Fruit fly (Drosophila melanogaster) whole organism, pupa: Measurements from ENCODE around the gene UbcE2H.

Experiments
- CG10348 ChIP-seq: fragments of 200-800 bp; sonication (Bioruptor generic); IDR thresholded peaks from 2 replicates; pipeline ENCODE4 v1.3.6; 2022; ENCODE audit warnings: missing biosample characterization, missing genetic modification characterization
- CG12605 ChIP-seq: fragments of 200-800 bp; sonication (Bioruptor generic); IDR thresholded peaks from 2 replicates; pipeline ENCODE4 v1.3.6; 2022; ENCODE audit warnings: missing biosample characterization, missing genetic modification characterization
- CG13204 ChIP-seq: fragments of 200-800 bp; sonication (Bioruptor generic); optimal IDR thresholded peaks from 2 replicates; lab custom pipeline; 2018; ENCODE audit warnings: missing biosample characterization, mild to moderate bottlenecking, missing genetic modification characterization, moderate library complexity
- CG14655 ChIP-seq: fragments of 200-800 bp; sonication (Bioruptor generic); optimal IDR thresholded peaks from 3 replicates; lab custom pipeline; 2017; ENCODE audit warnings: mild to moderate bottlenecking, missing biosample characterization, missing genetic modification reagents, missing genetic modification characterization
- CG15710 ChIP-seq: fragments of 200-800 bp; sonication (Bioruptor generic); optimal IDR thresholded peaks from 2 replicates; lab custom pipeline; 2018; ENCODE audit warnings: missing biosample characterization, mild to moderate bottlenecking, missing genetic modification characterization, moderate library complexity
- CG17806 ChIP-seq: fragments of 200-800 bp; sonication (Bioruptor generic); optimal IDR thresholded peaks from 2 replicates; lab custom pipeline; 2018; ENCODE audit warnings: missing biosample characterization, mild to moderate bottlenecking, missing genetic modification characterization, moderate library complexity
- CG32121 ChIP-seq: fragments of 200-800 bp; sonication (Bioruptor generic); IDR thresholded peaks from 2 replicates; pipeline ENCODE4 v1.3.6; 2022; ENCODE audit warnings: missing biosample characterization, missing genetic modification characterization
- CG34367 ChIP-seq: fragments of 200-800 bp; sonication (Bioruptor generic); optimal IDR thresholded peaks from 2 replicates; lab custom pipeline; 2018; ENCODE audit warnings: missing biosample characterization, mild to moderate bottlenecking, missing genetic modification characterization
- CG4496 ChIP-seq: fragments of 200-800 bp; sonication (Bioruptor generic); IDR thresholded peaks from 3 replicates; pipeline ENCODE4 v1.3.6; 2022; ENCODE audit warnings: missing biosample characterization, missing genetic modification characterization
- CG8159 ChIP-seq: fragments of 200-800 bp; sonication (Bioruptor generic); optimal IDR thresholded peaks from 3 replicates; lab custom pipeline; 2018; ENCODE audit warnings: missing biosample characterization, mild to moderate bottlenecking, missing genetic modification characterization, moderate library complexity
- CG8301 ChIP-seq: fragments of 200-800 bp; sonication (Bioruptor generic); optimal IDR thresholded peaks from 2 replicates; lab custom pipeline; 2018; ENCODE audit warnings: missing biosample characterization, mild to moderate bottlenecking, missing genetic modification characterization
- CG9948 ChIP-seq: fragments of 200-800 bp; sonication (Bioruptor generic); optimal IDR thresholded peaks from 2 replicates; lab custom pipeline; 2018; ENCODE audit warnings: missing biosample characterization, mild to moderate bottlenecking, missing genetic modification characterization, moderate library complexity
- D1 ChIP-seq: fragments of 200-800 bp; sonication (Bioruptor generic); optimal IDR thresholded peaks from 2 replicates; lab custom pipeline; 2018; ENCODE audit warnings: missing biosample characterization, mild to moderate bottlenecking, missing genetic modification characterization, moderate library complexity
- EcR ChIP-seq: fragments of 200-800 bp; sonication (Bioruptor generic); optimal IDR thresholded peaks from 3 replicates; lab custom pipeline; 2019; ENCODE audit warnings: missing biosample characterization, missing genetic modification characterization, mild to moderate bottlenecking, moderate library complexity, missing genetic modification reagents
- Ets98B ChIP-seq: fragments of 200-800 bp; sonication (Bioruptor generic); IDR thresholded peaks from 2 replicates; pipeline ENCODE4 v1.3.6; 2022; ENCODE audit warnings: missing biosample characterization, missing genetic modification characterization
- Pif1A ChIP-seq: fragments of 200-800 bp; sonication (Bioruptor generic); optimal IDR thresholded peaks from 3 replicates; lab custom pipeline; 2016; ENCODE audit warnings: missing biosample characterization, missing genetic modification characterization
- Pif1B ChIP-seq: fragments of 200-800 bp; sonication (Bioruptor generic); optimal IDR thresholded peaks from 3 replicates; lab custom pipeline; 2016; ENCODE audit warnings: missing biosample characterization, missing genetic modification characterization
- Snoo ChIP-seq: fragments of 200-800 bp; sonication (Bioruptor generic); optimal IDR thresholded peaks from 3 replicates; lab custom pipeline; 2017; ENCODE audit warnings: missing biosample characterization, mild to moderate bottlenecking, missing genetic modification characterization, inconsistent platforms
- fd96Ca ChIP-seq: fragments of 200-800 bp; sonication (Bioruptor generic); IDR thresholded peaks from 3 replicates; pipeline ENCODE4 v1.3.6; 2022; ENCODE audit warnings: missing biosample characterization, missing genetic modification characterization
- gl ChIP-seq: fragments of 200-800 bp; sonication (Bioruptor generic); optimal IDR thresholded peaks from 2 replicates; lab custom pipeline; 2018; ENCODE audit warnings: missing biosample characterization, mild to moderate bottlenecking, missing genetic modification characterization
- rn ChIP-seq: fragments of 200-800 bp; sonication (Bioruptor generic); IDR thresholded peaks from 2 replicates; pipeline ENCODE4 v1.3.6; 2022; ENCODE audit warnings: missing biosample characterization, missing genetic modification characterization

The UbcE2H gene

dm6 chrX:8057837-8058445 lies 35.9 kb downstream of the UbcE2H start:
- TF ChIP-seq CG4496 (GFP tag; lab: Robert Waterston, UW) (peak; percentile 6; the same call in 1 of the 3 replicates), CG8301 (tag; lab: Kevin White, UChicago) (no peak), gl (tag; lab: Kevin White, UChicago) (peak; percentile 6), Ets98B (GFP tag; lab: Robert Waterston, UW) (peak; percentile 7; the same call in 1 of the 2 replicates), CG10348 (no peak), Snoo (tag; lab: Kevin White, UChicago) (no peak), D1 (tag; lab: Kevin White, UChicago) (no peak), CG12605 (GFP tag; lab: Robert Waterston, UW) (peak; percentile 26), CG8159 (tag; lab: Kevin White, UChicago) (no peak), Pif1B (GFP tag; lab: Kevin White, UChicago) (no peak), EcR (no peak), rn (GFP tag; lab: Robert Waterston, UW) (no peak), CG9948 (tag; lab: Kevin White, UChicago) (no peak)

DNA sequence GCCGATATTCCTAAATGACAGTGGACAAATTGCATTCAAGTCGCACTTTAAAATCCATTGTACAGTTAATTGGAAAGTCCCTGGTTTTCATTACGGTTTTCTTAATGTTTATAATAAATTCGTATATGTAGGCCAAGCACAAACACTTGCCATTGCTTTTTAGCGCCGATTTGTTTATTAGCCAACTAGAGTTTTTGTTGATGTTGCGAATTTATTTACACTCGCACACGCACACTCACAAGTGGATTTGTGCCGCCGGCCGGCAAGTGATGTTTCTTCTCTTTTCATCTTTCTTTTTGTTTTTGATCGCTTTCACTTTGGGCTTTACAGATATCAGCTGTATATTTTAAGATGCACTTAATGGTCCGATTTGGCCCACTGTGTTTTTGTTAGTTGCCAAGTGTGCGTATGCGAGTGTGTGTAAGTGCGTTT lies 36.5 kb downstream of the UbcE2H start:
- TF ChIP-seq CG4496 (GFP tag; lab: Robert Waterston, UW) (peak; percentile 58; the same call in 1 of the 3 replicates), CG32121 (GFP tag; lab: Robert Waterston, UW) (peak; percentile 46; the same call in 1 of the 2 replicates), CG34367 (peak; percentile 56), CG13204 (GFP tag; lab: Kevin White, UChicago) (no peak), CG8159 (tag; lab: Kevin White, UChicago) (peak; percentile 80), Pif1B (GFP tag; lab: Kevin White, UChicago) (peak; percentile 42), CG15710 (peak; percentile 75), D1 (tag; lab: Kevin White, UChicago) (no peak), Snoo (tag; lab: Kevin White, UChicago) (peak; percentile 60), CG9948 (tag; lab: Kevin White, UChicago) (peak; percentile 76), CG14655 (GFP tag; lab: Kevin White, UChicago) (peak; percentile 87), EcR (no peak), rn (GFP tag; lab: Robert Waterston, UW) (peak; percentile 46; the same call in 1 of the 2 replicates), CG17806 (tag; lab: Kevin White, UChicago) (peak; percentile 61), CG10348 (no peak), fd96Ca (GFP tag; lab: Robert Waterston, UW) (peak; percentile 69; the same call in 2 of the 3 replicates), CG12605 (GFP tag; lab: Robert Waterston, UW) (no peak), CG8301 (tag; lab: Kevin White, UChicago) (peak; percentile 78), Pif1A (GFP tag; lab: Kevin White, UChicago) (peak; percentile 59), gl (tag; lab: Kevin White, UChicago) (no peak), Ets98B (GFP tag; lab: Robert Waterston, UW) (peak; percentile 7; the same call in 1 of the 2 replicates)

DNA sequence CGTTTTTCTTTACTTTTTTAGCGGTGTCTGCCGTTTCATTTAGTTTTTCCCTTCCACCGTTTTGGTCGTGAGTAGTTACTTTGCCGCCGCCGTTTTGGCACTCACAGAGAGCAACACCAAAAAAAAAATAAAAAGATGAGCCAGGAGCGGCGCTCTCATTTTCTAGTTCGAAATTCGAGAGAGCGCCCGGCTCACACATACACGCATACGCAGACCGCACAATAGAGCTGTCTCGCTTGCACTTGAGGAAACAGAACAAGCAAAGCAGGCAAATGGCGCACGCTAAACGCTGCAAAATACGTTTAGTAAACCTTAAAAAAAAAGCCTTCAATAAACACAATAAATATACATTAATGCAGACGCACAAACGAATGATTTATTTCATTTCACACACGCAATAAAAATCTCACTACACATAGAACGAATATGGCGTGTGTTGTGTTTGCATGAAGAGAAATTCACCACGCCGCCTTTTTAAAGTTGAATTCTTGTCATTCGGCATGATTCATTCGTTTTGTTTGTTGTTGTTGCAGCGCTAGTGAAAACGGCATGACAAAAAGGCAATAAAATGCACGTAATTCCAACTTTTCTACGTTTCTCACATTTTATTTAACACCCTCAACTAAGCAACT lies 37.2 kb downstream of the UbcE2H start:
- no peak for TF ChIP-seq CG9948 (tag; lab: Kevin White, UChicago)
- TF ChIP-seq CG17806 (tag; lab: Kevin White, UChicago): no peak
- peak; percentile 0 for TF ChIP-seq Snoo (tag; lab: Kevin White, UChicago)
- TF ChIP-seq CG8301 (tag; lab: Kevin White, UChicago): no peak
- TF ChIP-seq CG13204 (GFP tag; lab: Kevin White, UChicago): peak; percentile 18
- TF ChIP-seq CG12605 (GFP tag; lab: Robert Waterston, UW): peak; percentile 31; the same call in 1 of the 2 replicates
- TF ChIP-seq Ets98B (GFP tag; lab: Robert Waterston, UW): peak; percentile 46; the same call in 1 of the 2 replicates
- TF ChIP-seq Pif1A (GFP tag; lab: Kevin White, UChicago): no peak
- no peak for TF ChIP-seq CG14655 (GFP tag; lab: Kevin White, UChicago)
- TF ChIP-seq D1 (tag; lab: Kevin White, UChicago): no peak
- TF ChIP-seq CG34367: no peak
- TF ChIP-seq rn (GFP tag; lab: Robert Waterston, UW): no peak
- TF ChIP-seq EcR: no peak
- peak; percentile 51 for TF ChIP-seq Pif1B (GFP tag; lab: Kevin White, UChicago)
- peak; percentile 76 for TF ChIP-seq CG4496 (GFP tag; lab: Robert Waterston, UW)
- peak; percentile 36 for TF ChIP-seq gl (tag; lab: Kevin White, UChicago)
- no peak for TF ChIP-seq CG8159 (tag; lab: Kevin White, UChicago)
- TF ChIP-seq CG15710: peak; percentile 19
- TF ChIP-seq CG32121 (GFP tag; lab: Robert Waterston, UW): peak; percentile 37; the same call in 1 of the 2 replicates
- peak; percentile 54; the same call in 1 of the 3 replicates for TF ChIP-seq fd96Ca (GFP tag; lab: Robert Waterston, UW)
- no peak for TF ChIP-seq CG10348

dm6 chrX:8056084-8056483 lies 37.8 kb downstream of the UbcE2H start:
- TF ChIP-seq CG17806 (tag; lab: Kevin White, UChicago): no peak
- no peak for TF ChIP-seq CG12605 (GFP tag; lab: Robert Waterston, UW)

DNA sequence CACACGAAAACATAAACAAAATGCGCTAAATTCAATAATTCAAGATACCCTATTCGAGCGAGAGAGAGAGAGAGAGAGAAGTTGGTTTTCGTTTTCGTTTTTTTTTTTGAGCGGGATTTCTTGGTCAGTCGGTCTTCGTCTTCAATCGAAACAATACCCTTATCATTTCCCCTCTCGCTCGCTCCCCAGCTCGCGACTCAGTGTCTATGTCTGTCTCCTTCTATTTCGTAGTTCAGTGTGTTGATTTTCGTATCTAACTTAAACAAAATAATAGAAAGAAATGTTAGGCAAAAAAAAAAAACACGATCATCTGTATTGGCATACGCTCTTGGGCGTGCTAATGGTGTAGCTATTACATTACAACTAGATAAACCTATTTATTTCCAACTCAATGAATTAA lies 44.6 kb downstream of the UbcE2H start:
- TF ChIP-seq Pif1A (GFP tag; lab: Kevin White, UChicago) (no peak), CG15710 (no peak)
